Worm (Caenorhabditis elegans): ENCODE data around the gene cth-1.

- TF ChIP-seq him-1 (tag; optimal IDR thresholded peaks at IDR 0.05): no peak
- no peak for TF ChIP-seq W03F9.2 (tag; optimal IDR thresholded peaks at IDR 0.05)
Measured at ce11 chrV:16143066-16143581, 42.6 kb downstream of the cth-1 start, which contains the start of gene fbxa-88.
